Worm (Caenorhabditis elegans) whole organism, mixed stage, embryonic: ENCODE measurements around the gene C05E7.3.
A peak's percentile ranks its signal among the peaks of the same experiment; 100 is the strongest.

Source experiments
- M03D4.4 ChIP-seq: sonication (generic microtip); optimal IDR thresholded peaks from 2 replicates; lab custom pipeline; 2017; ENCODE audit warnings: mild to moderate bottlenecking, missing genetic modification characterization, missing compliant biosample characterization
- bed-3 ChIP-seq: fragments of 200-800 bp; sonication (Bioruptor generic); optimal IDR thresholded peaks from 3 replicates; lab custom pipeline; 2018; ENCODE audit warnings: mild to moderate bottlenecking, missing genetic modification characterization, moderate library complexity, missing compliant biosample characterization
- blmp-1 ChIP-seq: fragments of 150-350 bp; optimal IDR thresholded peaks from 2 replicates; lab custom pipeline; 2014; ENCODE audit warnings: missing biosample characterization, missing genetic modification characterization
- ceh-39 ChIP-seq: fragments of 150-350 bp; optimal IDR thresholded peaks from 2 replicates; lab custom pipeline; 2014; ENCODE audit warnings: missing biosample characterization, missing genetic modification characterization
- ceh-43 ChIP-seq: fragments of 200-800 bp; sonication (Bioruptor generic); optimal IDR thresholded peaks from 2 replicates; lab custom pipeline; 2018; ENCODE audit warnings: mild to moderate bottlenecking, missing genetic modification characterization, moderate library complexity, missing compliant biosample characterization
- ceh-83 ChIP-seq: fragments of 200-800 bp; sonication (Bioruptor generic); optimal IDR thresholded peaks from 2 replicates; lab custom pipeline; 2018; ENCODE audit warnings: mild to moderate bottlenecking, missing genetic modification characterization, missing compliant biosample characterization
- ces-1 ChIP-seq: fragments of 150-350 bp; optimal IDR thresholded peaks from 2 replicates; lab custom pipeline; 2014; ENCODE audit warnings: missing biosample characterization, missing genetic modification reagents, missing genetic modification characterization
- cnd-1 ChIP-seq: fragments of 200-800 bp; sonication (Bioruptor generic); optimal IDR thresholded peaks from 2 replicates; lab custom pipeline; 2018; ENCODE audit warnings: mild to moderate bottlenecking, missing genetic modification characterization, missing compliant biosample characterization
- drap-1 ChIP-seq: fragments of 200-800 bp; sonication (Bioruptor generic); optimal IDR thresholded peaks from 3 replicates; lab custom pipeline; 2018; ENCODE audit warnings: mild to moderate bottlenecking, missing genetic modification characterization, missing compliant biosample characterization
- elt-1 ChIP-seq: sonication (generic microtip); optimal IDR thresholded peaks from 2 replicates; lab custom pipeline; 2017; ENCODE audit warnings: missing genetic modification characterization, mild to moderate bottlenecking, missing compliant biosample characterization, antibody characterized with exemption, moderate library complexity, borderline replicate concordance; ENCODE audit not compliant: insufficient read depth
- elt-3 ChIP-seq: fragments of 150-350 bp; optimal IDR thresholded peaks from 2 replicates; lab custom pipeline; 2014; ENCODE audit warnings: missing biosample characterization, missing genetic modification characterization
- ham-2 ChIP-seq: fragments of 200-800 bp; sonication (Bioruptor generic); optimal IDR thresholded peaks from 2 replicates; lab custom pipeline; 2018; ENCODE audit warnings: mild to moderate bottlenecking, missing genetic modification characterization, missing compliant biosample characterization
- lin-13 ChIP-seq: fragments of 150-350 bp; optimal IDR thresholded peaks from 2 replicates; lab custom pipeline; 2014; ENCODE audit warnings: missing biosample characterization, missing genetic modification characterization
- lsy-2 ChIP-seq: fragments of 150-350 bp; optimal IDR thresholded peaks from 2 replicates; lab custom pipeline; 2014; ENCODE audit warnings: missing biosample characterization, missing genetic modification characterization
- mab-5 ChIP-seq: fragments of 150-350 bp; optimal IDR thresholded peaks from 2 replicates; lab custom pipeline; 2014; ENCODE audit warnings: missing biosample characterization, missing genetic modification characterization
- mep-1 ChIP-seq: fragments of 150-350 bp; optimal IDR thresholded peaks from 2 replicates; lab custom pipeline; 2017; ENCODE audit warnings: missing biosample characterization, missing genetic modification reagents, missing genetic modification characterization, inconsistent platforms
- mls-2 ChIP-seq: sonication (generic microtip); optimal IDR thresholded peaks from 2 replicates; lab custom pipeline; 2016; ENCODE audit warnings: mild to moderate bottlenecking, missing genetic modification characterization, moderate library complexity, missing compliant biosample characterization
- nhr-12 ChIP-seq: fragments of 150-350 bp; optimal IDR thresholded peaks from 2 replicates; lab custom pipeline; 2014; ENCODE audit warnings: missing biosample characterization, missing genetic modification characterization
- nhr-2 ChIP-seq: fragments of 150-350 bp; optimal IDR thresholded peaks from 2 replicates; lab custom pipeline; 2014; ENCODE audit warnings: missing biosample characterization, missing genetic modification characterization
- nhr-237 ChIP-seq: fragments of 150-350 bp; optimal IDR thresholded peaks from 2 replicates; lab custom pipeline; 2014; ENCODE audit warnings: missing biosample characterization, missing genetic modification characterization
- nhr-28 ChIP-seq: fragments of 150-350 bp; optimal IDR thresholded peaks from 2 replicates; lab custom pipeline; 2014; ENCODE audit warnings: missing biosample characterization, missing genetic modification characterization
- nhr-76 ChIP-seq: sonication (generic microtip); optimal IDR thresholded peaks from 2 replicates; lab custom pipeline; 2017; ENCODE audit warnings: missing biosample characterization, missing genetic modification characterization
- sem-2 ChIP-seq: fragments of 200-800 bp; sonication (Bioruptor generic); optimal IDR thresholded peaks from 2 replicates; lab custom pipeline; 2018; ENCODE audit warnings: mild to moderate bottlenecking, missing genetic modification characterization, missing compliant biosample characterization
- sptf-1 ChIP-seq: sonication (generic microtip); optimal IDR thresholded peaks from 2 replicates; lab custom pipeline; 2017; ENCODE audit warnings: mild to moderate bottlenecking, missing genetic modification characterization, moderate library complexity, missing compliant biosample characterization
- tbx-8 ChIP-seq: fragments of 200-800 bp; sonication (Bioruptor generic); optimal IDR thresholded peaks from 2 replicates; lab custom pipeline; 2018; ENCODE audit warnings: mild to moderate bottlenecking, missing genetic modification characterization, moderate library complexity, missing compliant biosample characterization
- unc-120 ChIP-seq: sonication (generic microtip); optimal IDR thresholded peaks from 2 replicates; lab custom pipeline; 2017; ENCODE audit warnings: missing genetic modification characterization, missing compliant biosample characterization; ENCODE audit not compliant: poor library complexity, severe bottlenecking
- unc-39 ChIP-seq: fragments of 150-350 bp; optimal IDR thresholded peaks from 2 replicates; lab custom pipeline; 2014; ENCODE audit warnings: missing biosample characterization, missing genetic modification characterization
- unc-62 ChIP-seq: fragments of 150-350 bp; optimal IDR thresholded peaks from 2 replicates; lab custom pipeline; 2014; ENCODE audit warnings: missing biosample characterization, missing genetic modification reagents, missing genetic modification characterization
- zip-8 ChIP-seq: fragments of 150-350 bp; optimal IDR thresholded peaks from 2 replicates; lab custom pipeline; 2014; ENCODE audit warnings: missing biosample characterization, missing genetic modification characterization
- ztf-11 ChIP-seq: fragments of 150-350 bp; optimal IDR thresholded peaks from 2 replicates; lab custom pipeline; 2014; ENCODE audit warnings: missing biosample characterization, missing genetic modification characterization

Gene C05E7.3

ce11 chrX:12935694-12936093, 10.7 kb downstream of the C05E7.3 start:
- TF ChIP-seq elt-1 (tag; lab: Kevin White, UChicago) (peak; percentile 96), bed-3 (no peak), unc-62 (GFP tag; lab: Kevin White, UChicago) (peak; percentile 89)

ce11 chrX:12934768-12935167, 11.7 kb downstream of the C05E7.3 start, which contains the start of gene gmap-1:
Gene gmap-1, minus strand, starts transcription at chrX:12934978.
- TF ChIP-seq mls-2 (tag; lab: Kevin White, UChicago) (no peak), nhr-2 (tag; lab: Kevin White, UChicago) (no peak), ces-1 (GFP tag; lab: Kevin White, UChicago) (no peak)

ce11 chrX:12929961-12930360, 16.5 kb downstream of the C05E7.3 start, which contains the start of gene C34E7.3:
Gene C34E7.3, plus strand, starts transcription at chrX:12930261.
- TF ChIP-seq ceh-83 (no peak), mab-5 (tag; lab: Kevin White, UChicago) (no peak), blmp-1 (tag; lab: Kevin White, UChicago) (no peak), nhr-12 (no peak), ztf-11 (tag; lab: Kevin White, UChicago) (no peak), lin-13 (no peak), mep-1 (tag; lab: Kevin White, UChicago) (no peak), unc-120 (no peak), ceh-43 (no peak), sptf-1 (no peak)

- no peak for TF ChIP-seq tbx-8 (GFP tag; lab: Kevin White, UChicago)
- no peak for TF ChIP-seq mep-1 (tag; lab: Kevin White, UChicago)
- TF ChIP-seq elt-3 = no peak
- TF ChIP-seq ceh-39 (tag; lab: Kevin White, UChicago) = no peak
- no peak for TF ChIP-seq nhr-28 (tag; lab: Kevin White, UChicago)
- no peak for TF ChIP-seq nhr-12
- no peak for TF ChIP-seq M03D4.4 (tag; lab: Kevin White, UChicago)
- TF ChIP-seq unc-39 (tag; lab: Kevin White, UChicago) = no peak
- TF ChIP-seq, all 35 proteins: peak for 0
These were observed 17.7 kb downstream of the C05E7.3 start for ce11 chrX:12928753-12929152.

DNA sequence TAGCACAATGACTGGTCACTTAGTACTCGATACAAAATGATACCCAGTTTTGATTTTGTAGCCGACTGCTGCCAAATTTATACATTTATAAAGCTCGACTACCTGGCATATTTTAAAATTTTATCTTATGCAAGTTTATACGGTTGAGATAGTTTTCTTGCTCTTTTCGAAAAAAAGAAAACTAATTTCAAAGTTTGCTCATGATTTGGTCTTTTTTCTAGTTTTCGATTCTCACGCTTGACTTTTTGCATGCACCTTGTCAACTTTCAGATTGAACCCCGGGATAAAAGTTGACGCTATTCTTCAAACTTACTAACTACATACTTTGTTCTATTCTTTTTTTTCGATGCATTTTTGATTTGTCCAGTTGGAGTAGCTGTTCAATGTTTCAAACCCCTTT, 19.4 kb downstream of the C05E7.3 start:
- TF ChIP-seq mab-5 (tag; lab: Kevin White, UChicago) = no peak
- no peak for TF ChIP-seq sem-2 (GFP tag; lab: Kevin White, UChicago)
- TF ChIP-seq nhr-28 (tag; lab: Kevin White, UChicago) = no peak
- no peak for TF ChIP-seq mep-1 (tag; lab: Kevin White, UChicago)
- TF ChIP-seq lin-13 = no peak
- no peak for TF ChIP-seq blmp-1 (tag; lab: Kevin White, UChicago)
- no peak for TF ChIP-seq nhr-76 (tag; lab: Kevin White, UChicago)
- TF ChIP-seq bed-3 = no peak
- no peak for TF ChIP-seq ceh-83
- no peak for TF ChIP-seq ztf-11 (tag; lab: Kevin White, UChicago)
- no peak for TF ChIP-seq ceh-43
- no peak for TF ChIP-seq ham-2
- TF ChIP-seq drap-1 (GFP tag; lab: Kevin White, UChicago) = no peak
- no peak for TF ChIP-seq cnd-1 (tag; lab: Kevin White, UChicago)
- no peak for TF ChIP-seq sptf-1
- no peak for TF ChIP-seq ces-1 (GFP tag; lab: Kevin White, UChicago)
- TF ChIP-seq, all 35 proteins: peak for 0

- no peak for TF ChIP-seq mab-5 (tag; lab: Kevin White, UChicago)
- TF ChIP-seq lin-13 = no peak
- no peak for TF ChIP-seq bed-3
- TF ChIP-seq zip-8 = no peak
- TF ChIP-seq nhr-76 (tag; lab: Kevin White, UChicago) = no peak
- no peak for TF ChIP-seq nhr-237 (tag; lab: Kevin White, UChicago)
- TF ChIP-seq ces-1 (GFP tag; lab: Kevin White, UChicago) = no peak
- no peak for TF ChIP-seq ztf-11 (tag; lab: Kevin White, UChicago)
- no peak for TF ChIP-seq nhr-2 (tag; lab: Kevin White, UChicago)
- no peak for TF ChIP-seq unc-120
- TF ChIP-seq lsy-2 (tag; lab: Kevin White, UChicago) = no peak
- TF ChIP-seq cnd-1 (tag; lab: Kevin White, UChicago) = no peak
- TF ChIP-seq mls-2 (tag; lab: Kevin White, UChicago) = no peak
- TF ChIP-seq blmp-1 (tag; lab: Kevin White, UChicago) = no peak
- no peak for TF ChIP-seq M03D4.4 (tag; lab: Kevin White, UChicago)
- TF ChIP-seq nhr-12 = no peak
- TF ChIP-seq drap-1 (GFP tag; lab: Kevin White, UChicago) = no peak
- no peak for TF ChIP-seq mep-1 (tag; lab: Kevin White, UChicago)
- no peak for TF ChIP-seq nhr-28 (tag; lab: Kevin White, UChicago)
These were observed 28.0 kb downstream of the C05E7.3 start for ce11 chrX:12918454-12918853.
